Worm (Caenorhabditis elegans) whole organism, dauer: ENCODE data around the gene rpb-9.

Experiments used
- unc-62 ChIP-seq: sonication (generic microtip); optimal IDR thresholded peaks from 2 replicates; lab custom pipeline; 2017; ENCODE audit warnings: missing biosample characterization, missing genetic modification reagents, missing genetic modification characterization

Gene rpb-9

ce11 chrV:8005000-8005399 is 7.1 kb downstream of the rpb-9 start, which contains the start of gene Y97E10AR.8:
TSS of gene Y97E10AR.8 (plus strand) at chrV:8005300.
- no peak for TF ChIP-seq unc-62 (GFP tag; lab: Kevin White, UChicago)

ce11 chrV:8000929-8001513 is 11.1 kb downstream of the rpb-9 start, which contains the start of gene Y97E10AR.1:
TSS of gene Y97E10AR.1 (plus strand) at chrV:8001463.
- no peak for TF ChIP-seq unc-62 (GFP tag; lab: Kevin White, UChicago)

- TF ChIP-seq unc-62 (GFP tag; lab: Kevin White, UChicago) = no peak
Observed at ce11 chrV:7995878-7996277, 16.3 kb downstream of the rpb-9 start, which contains the start of gene Y97E10AR.2. TSS of gene Y97E10AR.2 (plus strand) at chrV:7996178.

ce11 chrV:7995165-7995564 is 17.0 kb downstream of the rpb-9 start:
- no peak for TF ChIP-seq unc-62 (GFP tag; lab: Kevin White, UChicago)

ce11 chrV:7994570-7994969 is 17.6 kb downstream of the rpb-9 start, which contains the start of gene ceh-76:
TSS of gene ceh-76 (minus strand) at chrV:7994670.
- TF ChIP-seq unc-62 (GFP tag; lab: Kevin White, UChicago) = no peak

ce11 chrV:7985860-7986259 is 26.3 kb downstream of the rpb-9 start, which contains the start of gene Y97E10AL.1:
TSS of gene Y97E10AL.1 (plus strand) at chrV:7986160.
- TF ChIP-seq unc-62 (GFP tag; lab: Kevin White, UChicago) = no peak

ce11 chrV:7983381-7984052 is 28.6 kb downstream of the rpb-9 start, which contains the start of the genes natb-1 and abhd-12:
TSS of gene natb-1 (minus strand) at chrV:7983431.
TSS of gene abhd-12 (plus strand) at chrV:7983879.
- TF ChIP-seq unc-62 (GFP tag; lab: Kevin White, UChicago) = no peak

ce11 chrV:7980993-7981595 is 31.1 kb downstream of the rpb-9 start, which contains the start of gene F26D11.1:
TSS of gene F26D11.1 (plus strand) at chrV:7981545.
- no peak for TF ChIP-seq unc-62 (GFP tag; lab: Kevin White, UChicago)

- no peak for TF ChIP-seq unc-62 (GFP tag; lab: Kevin White, UChicago)
Observed at ce11 chrV:7980370-7980987, 31.7 kb downstream of the rpb-9 start.

- no peak for TF ChIP-seq unc-62 (GFP tag; lab: Kevin White, UChicago)
Observed at ce11 chrV:7978798-7979197, 33.3 kb downstream of the rpb-9 start.

ce11 chrV:7977701-7978461 is 34.3 kb downstream of the rpb-9 start, which contains the start of gene let-413:
TSS of gene let-413 (minus strand) at chrV:7977776.
- TF ChIP-seq unc-62 (GFP tag; lab: Kevin White, UChicago) = no peak

ce11 chrV:7971376-7971775 is 40.8 kb downstream of the rpb-9 start:
- TF ChIP-seq unc-62 (GFP tag; lab: Kevin White, UChicago) = no peak

ce11 chrV:7970519-7970918 is 41.6 kb downstream of the rpb-9 start:
- no peak for TF ChIP-seq unc-62 (GFP tag; lab: Kevin White, UChicago)

- no peak for TF ChIP-seq unc-62 (GFP tag; lab: Kevin White, UChicago)
Observed at ce11 chrV:7969107-7969506, 43.0 kb downstream of the rpb-9 start, which contains the start of gene che-7. TSS of gene che-7 (minus strand) at chrV:7969207.

- no peak for TF ChIP-seq unc-62 (GFP tag; lab: Kevin White, UChicago)
Observed at ce11 chrV:7964429-7964828, 47.7 kb downstream of the rpb-9 start.
